Fruit fly (Drosophila melanogaster) whole organism, pupa: ENCODE data around the gene CG7275.

ENCODE experiments used
- CG10348 ChIP-seq: fragments of 200-800 bp; sonication (Bioruptor generic); IDR thresholded peaks from 2 replicates; pipeline ENCODE4 v1.3.6; 2022; ENCODE audit warnings: missing biosample characterization, missing genetic modification characterization
- CG12605 ChIP-seq: fragments of 200-800 bp; sonication (Bioruptor generic); IDR thresholded peaks from 2 replicates; pipeline ENCODE4 v1.3.6; 2022; ENCODE audit warnings: missing biosample characterization, missing genetic modification characterization
- CG13204 ChIP-seq: fragments of 200-800 bp; sonication (Bioruptor generic); optimal IDR thresholded peaks from 2 replicates; lab custom pipeline; 2018; ENCODE audit warnings: missing biosample characterization, mild to moderate bottlenecking, missing genetic modification characterization, moderate library complexity
- CG14655 ChIP-seq: fragments of 200-800 bp; sonication (Bioruptor generic); optimal IDR thresholded peaks from 3 replicates; lab custom pipeline; 2017; ENCODE audit warnings: mild to moderate bottlenecking, missing biosample characterization, missing genetic modification reagents, missing genetic modification characterization
- CG15710 ChIP-seq: fragments of 200-800 bp; sonication (Bioruptor generic); optimal IDR thresholded peaks from 2 replicates; lab custom pipeline; 2018; ENCODE audit warnings: missing biosample characterization, mild to moderate bottlenecking, missing genetic modification characterization, moderate library complexity
- CG17806 ChIP-seq: fragments of 200-800 bp; sonication (Bioruptor generic); optimal IDR thresholded peaks from 2 replicates; lab custom pipeline; 2018; ENCODE audit warnings: missing biosample characterization, mild to moderate bottlenecking, missing genetic modification characterization, moderate library complexity
- CG32121 ChIP-seq: fragments of 200-800 bp; sonication (Bioruptor generic); IDR thresholded peaks from 2 replicates; pipeline ENCODE4 v1.3.6; 2022; ENCODE audit warnings: missing biosample characterization, missing genetic modification characterization
- CG34367 ChIP-seq: fragments of 200-800 bp; sonication (Bioruptor generic); optimal IDR thresholded peaks from 2 replicates; lab custom pipeline; 2018; ENCODE audit warnings: missing biosample characterization, mild to moderate bottlenecking, missing genetic modification characterization
- CG4496 ChIP-seq: fragments of 200-800 bp; sonication (Bioruptor generic); IDR thresholded peaks from 3 replicates; pipeline ENCODE4 v1.3.6; 2022; ENCODE audit warnings: missing biosample characterization, missing genetic modification characterization
- CG8159 ChIP-seq: fragments of 200-800 bp; sonication (Bioruptor generic); optimal IDR thresholded peaks from 3 replicates; lab custom pipeline; 2018; ENCODE audit warnings: missing biosample characterization, mild to moderate bottlenecking, missing genetic modification characterization, moderate library complexity
- CG8301 ChIP-seq: fragments of 200-800 bp; sonication (Bioruptor generic); optimal IDR thresholded peaks from 2 replicates; lab custom pipeline; 2018; ENCODE audit warnings: missing biosample characterization, mild to moderate bottlenecking, missing genetic modification characterization
- CG9948 ChIP-seq: fragments of 200-800 bp; sonication (Bioruptor generic); optimal IDR thresholded peaks from 2 replicates; lab custom pipeline; 2018; ENCODE audit warnings: missing biosample characterization, mild to moderate bottlenecking, missing genetic modification characterization, moderate library complexity
- D1 ChIP-seq: fragments of 200-800 bp; sonication (Bioruptor generic); optimal IDR thresholded peaks from 2 replicates; lab custom pipeline; 2018; ENCODE audit warnings: missing biosample characterization, mild to moderate bottlenecking, missing genetic modification characterization, moderate library complexity
- EcR ChIP-seq: fragments of 200-800 bp; sonication (Bioruptor generic); optimal IDR thresholded peaks from 3 replicates; lab custom pipeline; 2019; ENCODE audit warnings: missing biosample characterization, missing genetic modification characterization, mild to moderate bottlenecking, moderate library complexity, missing genetic modification reagents
- Ets98B ChIP-seq: fragments of 200-800 bp; sonication (Bioruptor generic); IDR thresholded peaks from 2 replicates; pipeline ENCODE4 v1.3.6; 2022; ENCODE audit warnings: missing biosample characterization, missing genetic modification characterization
- Pif1A ChIP-seq: fragments of 200-800 bp; sonication (Bioruptor generic); optimal IDR thresholded peaks from 3 replicates; lab custom pipeline; 2016; ENCODE audit warnings: missing biosample characterization, missing genetic modification characterization
- Pif1B ChIP-seq: fragments of 200-800 bp; sonication (Bioruptor generic); optimal IDR thresholded peaks from 3 replicates; lab custom pipeline; 2016; ENCODE audit warnings: missing biosample characterization, missing genetic modification characterization
- Snoo ChIP-seq: fragments of 200-800 bp; sonication (Bioruptor generic); optimal IDR thresholded peaks from 3 replicates; lab custom pipeline; 2017; ENCODE audit warnings: missing biosample characterization, mild to moderate bottlenecking, missing genetic modification characterization, inconsistent platforms
- fd96Ca ChIP-seq: fragments of 200-800 bp; sonication (Bioruptor generic); IDR thresholded peaks from 3 replicates; pipeline ENCODE4 v1.3.6; 2022; ENCODE audit warnings: missing biosample characterization, missing genetic modification characterization
- gl ChIP-seq: fragments of 200-800 bp; sonication (Bioruptor generic); optimal IDR thresholded peaks from 2 replicates; lab custom pipeline; 2018; ENCODE audit warnings: missing biosample characterization, mild to moderate bottlenecking, missing genetic modification characterization
- rn ChIP-seq: fragments of 200-800 bp; sonication (Bioruptor generic); IDR thresholded peaks from 2 replicates; pipeline ENCODE4 v1.3.6; 2022; ENCODE audit warnings: missing biosample characterization, missing genetic modification characterization

Gene CG7275

DNA sequence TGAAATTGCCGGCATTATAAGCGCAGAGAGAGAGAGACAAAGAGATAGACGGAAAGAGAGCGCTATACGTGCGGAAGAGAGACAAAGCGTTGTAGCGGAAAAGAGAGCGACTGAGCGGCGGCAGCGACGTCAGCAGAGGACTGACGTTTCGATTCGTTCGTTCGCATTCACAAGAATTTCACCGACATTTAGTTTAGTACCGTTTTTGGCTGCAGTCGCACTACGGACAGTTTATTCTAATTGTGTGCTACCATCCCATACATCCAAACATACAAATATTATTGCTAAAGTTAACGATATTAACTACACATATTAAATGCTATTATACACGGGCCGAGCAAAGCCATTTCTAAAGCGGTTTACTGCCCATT is 36.5 kb downstream of the CG7275 start, which contains the start of gene CrebA:
TSS of gene CrebA (plus strand) at position 168 of the 371 bp plus-strand sequence.
- TF ChIP-seq CG34367 (tag; lab: Kevin White, UChicago) (no peak), D1 (tag; lab: Kevin White, UChicago) (no peak), Pif1A (GFP tag; lab: Kevin White, UChicago) (no peak), CG4496 (GFP tag; lab: Robert Waterston, UW) (peak; percentile 56), Ets98B (GFP tag; lab: Robert Waterston, UW) (peak; percentile 41; the same call in 1 of the 2 replicates), CG8159 (tag; lab: Kevin White, UChicago) (no peak), EcR (GFP tag; lab: Kevin White, UChicago) (no peak), Snoo (tag; lab: Kevin White, UChicago) (no peak), CG10348 (no peak), Pif1B (no peak), CG32121 (GFP tag; lab: Robert Waterston, UW) (peak; percentile 11; the same call in 1 of the 2 replicates), CG12605 (GFP tag; lab: Robert Waterston, UW) (peak; percentile 88)
- TF ChIP-seq, all 21 proteins: peak for 4

DNA sequence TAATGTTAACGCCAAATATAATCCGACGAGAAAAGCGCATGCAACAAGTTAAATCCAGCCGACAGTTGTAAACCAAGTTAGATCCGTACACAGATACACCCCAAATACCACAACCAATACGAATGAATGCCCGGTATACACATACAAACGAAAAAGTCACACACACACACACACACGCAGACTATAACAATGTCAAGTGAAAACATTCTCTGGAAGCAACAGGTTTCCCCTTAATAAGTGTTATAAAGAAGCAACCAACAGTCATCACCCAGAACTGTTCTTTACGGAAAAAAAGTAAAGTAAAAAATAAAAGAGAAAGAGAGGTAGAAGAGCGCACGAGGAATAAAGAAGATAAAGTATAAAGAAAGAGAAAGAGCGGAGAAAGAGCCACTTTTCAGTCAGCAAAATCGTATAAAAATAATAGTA is 37.1 kb downstream of the CG7275 start:
- no peak for TF ChIP-seq CG15710 (tag; lab: Kevin White, UChicago)
- TF ChIP-seq fd96Ca (GFP tag; lab: Robert Waterston, UW): no peak
- peak; percentile 76 for TF ChIP-seq CG12605 (GFP tag; lab: Robert Waterston, UW)
- TF ChIP-seq Pif1A (GFP tag; lab: Kevin White, UChicago): no peak
- TF ChIP-seq Pif1B: no peak
- peak; percentile 13 for TF ChIP-seq CG8159 (tag; lab: Kevin White, UChicago)
- peak; percentile 12 for TF ChIP-seq EcR (GFP tag; lab: Kevin White, UChicago)

DNA sequence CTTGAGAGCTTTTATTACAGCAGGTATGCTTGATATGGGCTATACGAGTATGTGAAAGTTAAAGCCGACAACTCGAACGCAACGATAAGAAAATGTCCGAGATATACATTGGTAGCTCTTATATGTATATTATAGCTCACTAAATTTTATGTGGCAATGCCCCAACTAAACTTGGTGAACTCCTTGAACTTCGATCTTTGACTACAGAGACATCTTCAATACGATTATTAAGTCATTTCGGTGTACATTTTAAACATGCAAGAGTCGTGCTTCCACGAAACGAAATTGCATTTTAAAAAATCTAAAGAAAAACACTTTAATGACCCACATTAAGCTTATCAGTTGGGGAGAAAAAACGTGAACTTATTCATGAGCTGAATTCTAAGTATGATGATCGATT is 37.8 kb downstream of the CG7275 start:
- TF ChIP-seq CG9948: no peak
- no peak for TF ChIP-seq Snoo (tag; lab: Kevin White, UChicago)
- TF ChIP-seq fd96Ca (GFP tag; lab: Robert Waterston, UW): no peak
- TF ChIP-seq CG8301 (tag; lab: Kevin White, UChicago): no peak
- TF ChIP-seq CG32121 (GFP tag; lab: Robert Waterston, UW): no peak
- TF ChIP-seq CG17806 (tag; lab: Kevin White, UChicago): no peak
- no peak for TF ChIP-seq CG8159 (tag; lab: Kevin White, UChicago)
- TF ChIP-seq EcR (GFP tag; lab: Kevin White, UChicago): no peak
- no peak for TF ChIP-seq CG15710 (tag; lab: Kevin White, UChicago)
- no peak for TF ChIP-seq Pif1A (GFP tag; lab: Kevin White, UChicago)
- no peak for TF ChIP-seq CG10348
- no peak for TF ChIP-seq CG34367 (tag; lab: Kevin White, UChicago)
- no peak for TF ChIP-seq gl (tag; lab: Kevin White, UChicago)
- no peak for TF ChIP-seq D1 (tag; lab: Kevin White, UChicago)
- TF ChIP-seq CG14655 (GFP tag; lab: Kevin White, UChicago): no peak
- TF ChIP-seq CG13204 (GFP tag; lab: Kevin White, UChicago): no peak
- no peak for TF ChIP-seq Ets98B (GFP tag; lab: Robert Waterston, UW)
- no peak for TF ChIP-seq CG4496 (GFP tag; lab: Robert Waterston, UW)
- no peak for TF ChIP-seq Pif1B

DNA sequence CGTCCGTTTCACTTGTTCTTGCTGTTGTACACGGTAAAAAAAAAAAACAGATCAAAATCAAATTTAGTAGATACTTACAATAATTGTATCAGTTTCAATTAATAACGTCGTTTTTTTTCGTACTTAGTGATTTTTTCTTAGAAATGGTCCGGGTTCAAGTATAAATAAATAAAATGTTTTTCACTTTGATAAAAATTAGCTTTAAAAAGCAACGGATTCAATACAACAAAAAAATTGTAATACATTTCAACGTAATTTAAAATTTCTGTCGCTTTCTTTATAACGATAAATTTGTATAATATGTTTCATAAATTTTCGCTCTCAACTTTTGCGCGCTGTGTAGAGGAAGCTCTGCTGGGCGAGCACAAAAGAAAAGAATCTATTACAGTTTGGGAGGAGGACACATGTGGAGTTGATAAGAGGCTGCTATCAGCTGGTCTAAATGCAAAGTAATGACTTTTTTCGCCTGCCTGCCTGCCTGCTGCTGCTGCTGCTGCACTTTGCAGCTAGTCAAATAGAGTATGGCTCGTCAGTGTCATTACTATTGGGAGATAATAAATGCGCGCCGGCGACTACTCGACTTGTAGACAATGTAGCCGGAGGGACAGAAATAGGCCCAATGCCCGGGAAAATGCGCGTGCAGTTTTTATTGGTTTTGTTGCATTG is 39.3 kb downstream of the CG7275 start:
- TF ChIP-seq fd96Ca (GFP tag; lab: Robert Waterston, UW) (no peak; the same call in 2 of the 3 replicates), CG14655 (GFP tag; lab: Kevin White, UChicago) (peak; percentile 83), CG15710 (tag; lab: Kevin White, UChicago) (peak; percentile 72), CG9948 (peak; percentile 71), CG8159 (tag; lab: Kevin White, UChicago) (peak; percentile 80), Pif1A (GFP tag; lab: Kevin White, UChicago) (peak; percentile 73), D1 (tag; lab: Kevin White, UChicago) (peak; percentile 60), CG12605 (GFP tag; lab: Robert Waterston, UW) (peak; percentile 9; the same call in 1 of the 2 replicates), gl (tag; lab: Kevin White, UChicago) (no peak), CG17806 (tag; lab: Kevin White, UChicago) (peak; percentile 66), CG32121 (GFP tag; lab: Robert Waterston, UW) (peak; percentile 75), EcR (GFP tag; lab: Kevin White, UChicago) (peak; percentile 37), Ets98B (GFP tag; lab: Robert Waterston, UW) (no peak; the same call in 1 of the 2 replicates), Pif1B (peak; percentile 56), CG34367 (tag; lab: Kevin White, UChicago) (peak; percentile 58), CG8301 (tag; lab: Kevin White, UChicago) (peak; percentile 73), Snoo (tag; lab: Kevin White, UChicago) (peak; percentile 18), rn (GFP tag; lab: Robert Waterston, UW) (no peak)
- TF ChIP-seq, all 21 proteins: peak for 14

DNA sequence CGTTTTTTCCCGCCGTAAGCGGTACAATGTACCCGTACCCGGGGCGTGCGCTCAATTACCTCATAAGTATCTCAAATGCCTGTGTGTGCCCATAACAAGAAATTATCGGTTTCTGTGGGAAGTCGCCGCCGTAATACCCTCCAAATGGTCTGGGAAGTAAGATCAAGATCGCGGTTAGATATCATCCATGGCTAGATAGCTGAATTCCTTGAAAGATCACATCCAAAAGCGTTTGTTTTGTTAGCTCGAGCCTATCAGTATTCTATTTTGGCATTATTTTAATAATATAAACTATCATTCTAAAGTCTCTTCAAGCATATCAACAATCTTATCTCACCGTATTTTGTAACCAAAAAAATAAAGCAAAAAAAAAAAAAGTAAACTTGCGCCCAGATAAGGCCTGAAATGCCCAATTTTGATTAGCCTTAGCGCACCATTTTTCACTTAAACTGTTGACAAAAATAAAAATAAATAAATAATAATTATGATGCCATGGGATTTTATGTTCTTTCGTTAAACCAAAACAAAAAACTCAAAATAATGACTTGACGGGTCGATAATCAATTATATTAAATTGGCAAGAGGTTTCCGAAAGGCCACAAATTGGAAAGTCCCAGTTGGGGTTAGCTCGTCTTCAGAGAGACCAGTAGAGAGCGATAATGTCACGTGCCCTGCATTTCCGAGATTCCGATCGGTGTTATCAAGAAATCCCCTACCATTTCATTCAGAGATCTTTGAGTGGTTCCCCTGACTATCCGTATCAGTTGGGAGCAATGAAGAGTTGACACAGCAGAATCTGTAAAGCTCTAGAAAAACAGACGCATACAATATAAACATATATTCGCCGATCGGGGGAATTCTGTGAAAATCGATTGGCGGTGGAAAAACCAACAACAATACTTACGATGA is 40.1 kb downstream of the CG7275 start:
- TF ChIP-seq CG14655 (GFP tag; lab: Kevin White, UChicago) (peak; percentile 6), EcR (GFP tag; lab: Kevin White, UChicago) (peak; percentile 32), CG4496 (GFP tag; lab: Robert Waterston, UW) (no peak), fd96Ca (GFP tag; lab: Robert Waterston, UW) (0 out of 3 replicates have a peak, but pooled peaks have one; percentile 3)
- TF ChIP-seq, all 21 proteins: peak for 3
